Fruit fly (Drosophila melanogaster) whole organism, embryonic: ENCODE data around the gene CG32099.

Experiments used
- Aef1 ChIP-seq: fragments of 200-800 bp; sonication (Bioruptor generic); IDR thresholded peaks from 3 replicates; pipeline ENCODE4 v1.3.6; 2022; ENCODE audit warnings: missing biosample characterization, missing genetic modification characterization
- Antp ChIP-seq: fragments of 200-800 bp; sonication (Bioruptor generic); optimal IDR thresholded peaks from 3 replicates; lab custom pipeline; 2016; ENCODE audit warnings: missing biosample characterization, missing genetic modification characterization
- Awh ChIP-seq: fragments of 200-800 bp; sonication (Bioruptor generic); IDR thresholded peaks from 2 replicates; pipeline ENCODE4, ENCODE4 v1.3.6; 2022; ENCODE audit warnings: missing biosample characterization, missing genetic modification characterization
- CG1024 ChIP-seq: fragments of 200-800 bp; sonication (Bioruptor generic); IDR thresholded peaks from 2 replicates; pipeline ENCODE4 v1.3.6; 2022; ENCODE audit warnings: missing biosample characterization, missing genetic modification characterization
- CG10267 ChIP-seq: fragments of 200-800 bp; sonication (Bioruptor generic); optimal IDR thresholded peaks from 2 replicates; lab custom pipeline; 2018; ENCODE audit warnings: missing biosample characterization, mild to moderate bottlenecking, missing genetic modification characterization, moderate library complexity
- CG12391 ChIP-seq: fragments of 200-800 bp; sonication (Bioruptor generic); optimal IDR thresholded peaks from 3 replicates; lab custom pipeline; 2018; ENCODE audit warnings: missing biosample characterization, mild to moderate bottlenecking, missing genetic modification characterization, moderate library complexity
- CG13775 ChIP-seq: fragments of 200-800 bp; sonication (Bioruptor generic); optimal IDR thresholded peaks from 3 replicates; lab custom pipeline; 2017; ENCODE audit warnings: missing biosample characterization, mild to moderate bottlenecking, missing genetic modification characterization
- CG1603 ChIP-seq: fragments of 200-800 bp; sonication (Bioruptor generic); optimal IDR thresholded peaks from 2 replicates; lab custom pipeline; 2019; ENCODE audit warnings: missing biosample characterization, mild to moderate bottlenecking, missing genetic modification characterization, moderate library complexity
- CG17912 ChIP-seq: fragments of 200-800 bp; sonication (Bioruptor generic); optimal IDR thresholded peaks from 2 replicates; lab custom pipeline; 2018; ENCODE audit warnings: missing biosample characterization, mild to moderate bottlenecking, missing genetic modification characterization
- CG18011 ChIP-seq: fragments of 200-800 bp; sonication (Bioruptor generic); optimal IDR thresholded peaks from 2 replicates; lab custom pipeline; 2017; ENCODE audit warnings: missing biosample characterization, missing genetic modification characterization, mild to moderate bottlenecking, moderate library complexity, missing genotype
- CG18599 ChIP-seq: fragments of 200-800 bp; sonication (Bioruptor generic); optimal IDR thresholded peaks from 3 replicates; lab custom pipeline; 2017; ENCODE audit warnings: missing biosample characterization, missing genetic modification characterization, mild to moderate bottlenecking, moderate library complexity, missing genetic modification reagents
- CG2116 ChIP-seq: fragments of 200-800 bp; sonication (Bioruptor generic); optimal IDR thresholded peaks from 3 replicates; lab custom pipeline; 2018; ENCODE audit warnings: missing biosample characterization, mild to moderate bottlenecking, missing genetic modification characterization
- CG2199 ChIP-seq: fragments of 200-800 bp; sonication (Bioruptor generic); IDR thresholded peaks from 3 replicates; pipeline ENCODE4 v1.3.6; 2022; ENCODE audit warnings: missing biosample characterization, missing genetic modification characterization
- CG30403 ChIP-seq: fragments of 200-800 bp; sonication (Bioruptor generic); optimal IDR thresholded peaks from 3 replicates; lab custom pipeline; 2016; ENCODE audit warnings: missing biosample characterization, missing genetic modification characterization
- CG31224 ChIP-seq: fragments of 200-800 bp; sonication (Bioruptor generic); IDR thresholded peaks from 2 replicates; pipeline ENCODE4 v1.3.6; 2022; ENCODE audit warnings: missing biosample characterization, missing genetic modification characterization
- CG32772 ChIP-seq: fragments of 200-800 bp; sonication (Bioruptor generic); IDR thresholded peaks from 2 replicates; pipeline ENCODE4 v1.3.6; 2022; ENCODE audit warnings: missing biosample characterization, missing genetic modification characterization
- CG34422 ChIP-seq: fragments of 200-800 bp; sonication (Bioruptor generic); IDR thresholded peaks from 3 replicates; pipeline ENCODE4 v1.3.6; 2022; ENCODE audit warnings: missing biosample characterization, missing genetic modification characterization
- CG7271 ChIP-seq: fragments of 200-800 bp; sonication (Bioruptor generic); optimal IDR thresholded peaks from 2 replicates; lab custom pipeline; 2018; ENCODE audit warnings: missing biosample characterization, mild to moderate bottlenecking, missing genetic modification characterization, moderate library complexity
- CG7556 ChIP-seq: fragments of 200-800 bp; sonication (Bioruptor generic); optimal IDR thresholded peaks from 2 replicates; lab custom pipeline; 2017; ENCODE audit warnings: missing biosample characterization, mild to moderate bottlenecking, missing genetic modification characterization
- CG8281 ChIP-seq: fragments of 200-800 bp; sonication (Bioruptor generic); optimal IDR thresholded peaks from 2 replicates; lab custom pipeline; 2018; ENCODE audit warnings: missing biosample characterization, mild to moderate bottlenecking, missing genetic modification characterization, moderate library complexity
- CG8359 ChIP-seq: fragments of 200-800 bp; sonication (Bioruptor generic); optimal IDR thresholded peaks from 2 replicates; lab custom pipeline; 2017; ENCODE audit warnings: missing biosample characterization, mild to moderate bottlenecking, missing genetic modification characterization, borderline replicate concordance
- CG8388 ChIP-seq: fragments of 200-800 bp; sonication (Bioruptor generic); optimal IDR thresholded peaks from 2 replicates; lab custom pipeline; 2019; ENCODE audit warnings: missing biosample characterization, mild to moderate bottlenecking, missing genetic modification characterization, moderate library complexity
- CG9876 ChIP-seq: fragments of 200-800 bp; sonication (Bioruptor generic); optimal IDR thresholded peaks from 2 replicates; lab custom pipeline; 2016; ENCODE audit warnings: missing biosample characterization, missing genetic modification characterization
- CrebB ChIP-seq: fragments of 200-800 bp; sonication (Bioruptor generic); optimal IDR thresholded peaks from 3 replicates; lab custom pipeline; 2018; ENCODE audit warnings: missing biosample characterization, mild to moderate bottlenecking, missing genetic modification characterization
- Deaf1 ChIP-seq: fragments of 200-800 bp; optimal IDR thresholded peaks from 3 replicates; lab custom pipeline; 2019; ENCODE audit warnings: missing biosample characterization, mild to moderate bottlenecking, missing genetic modification characterization, moderate library complexity
- Dref ChIP-seq: fragments of 200-800 bp; sonication (Bioruptor generic); IDR thresholded peaks from 2 replicates; pipeline ENCODE4 v1.3.6; 2022; ENCODE audit warnings: missing biosample characterization, missing genetic modification characterization
- GATAe ChIP-seq: fragments of 200-800 bp; sonication (Bioruptor generic); conservative IDR thresholded peaks from 2 replicates; pipeline ENCODE4 v1.3.6; 2022; ENCODE audit warnings: missing biosample characterization, missing genetic modification characterization
- H15 ChIP-seq: fragments of 200-800 bp; sonication (Bioruptor generic); IDR thresholded peaks from 3 replicates; pipeline ENCODE4 v1.3.6; 2022; ENCODE audit warnings: missing biosample characterization, missing genetic modification characterization
- HHEX ChIP-seq: fragments of 200-800 bp; sonication (Bioruptor generic); optimal IDR thresholded peaks from 3 replicates; lab custom pipeline; 2017; ENCODE audit warnings: missing biosample characterization, mild to moderate bottlenecking, missing genetic modification characterization, missing genetic modification reagents
- Hr3 ChIP-seq: fragments of 200-800 bp; sonication (Bioruptor generic); optimal IDR thresholded peaks from 3 replicates; lab custom pipeline; 2016; ENCODE audit warnings: missing biosample characterization, missing genetic modification characterization
- Jarid2 ChIP-seq: fragments of 200-800 bp; sonication (Bioruptor generic); optimal IDR thresholded peaks from 3 replicates; lab custom pipeline; 2017; ENCODE audit warnings: mild to moderate bottlenecking, missing biosample characterization, missing genetic modification reagents, missing genetic modification characterization
- Opbp ChIP-seq: fragments of 200-800 bp; sonication (Bioruptor generic); IDR thresholded peaks from 3 replicates; pipeline ENCODE4 v1.3.6; 2022; ENCODE audit warnings: missing biosample characterization, missing genetic modification characterization; ENCODE audit not compliant: partially characterized antibody
- Sox102F ChIP-seq: fragments of 200-800 bp; sonication (Bioruptor generic); optimal IDR thresholded peaks from 2 replicates; lab custom pipeline; 2018; ENCODE audit warnings: missing biosample characterization, mild to moderate bottlenecking, missing genetic modification characterization, moderate library complexity
- YL-1 ChIP-seq: fragments of 200-800 bp; sonication (Bioruptor generic); optimal IDR thresholded peaks from 3 replicates; lab custom pipeline; 2017; ENCODE audit warnings: missing biosample characterization, mild to moderate bottlenecking, missing genetic modification characterization
- amos ChIP-seq: fragments of 200-800 bp; sonication (Bioruptor generic); IDR thresholded peaks from 2 replicates; pipeline ENCODE4 v1.3.6; 2022; ENCODE audit warnings: missing biosample characterization, missing genetic modification characterization; ENCODE audit not compliant: partially characterized antibody
- crp ChIP-seq, 2 experiments: fragments of 200-800 bp; sonication (Bioruptor generic); optimal IDR thresholded peaks; 2 replicates in 1 of 2; 3 replicates in 1 of 2; lab custom pipeline; 2017; ENCODE audit warnings: missing biosample characterization in 2 of 2, missing genetic modification characterization in 2 of 2, mild to moderate bottlenecking in 1 of 2, moderate library complexity in 1 of 2
- da ChIP-seq: fragments of 200-800 bp; sonication (Bioruptor generic); optimal IDR thresholded peaks from 2 replicates; lab custom pipeline; 2016; ENCODE audit warnings: missing biosample characterization, missing genetic modification characterization
- grau ChIP-seq: fragments of 200-800 bp; optimal IDR thresholded peaks from 3 replicates; lab custom pipeline; 2019; ENCODE audit warnings: missing biosample characterization, mild to moderate bottlenecking, missing genetic modification characterization, moderate library complexity
- gsb ChIP-seq: fragments of 200-800 bp; sonication (Bioruptor generic); IDR thresholded peaks from 2 replicates; pipeline ENCODE4 v1.3.6; 2022; ENCODE audit warnings: missing biosample characterization, missing genetic modification characterization
- mirr ChIP-seq: fragments of 200-800 bp; sonication (Bioruptor generic); optimal IDR thresholded peaks from 3 replicates; lab custom pipeline; 2018; ENCODE audit warnings: missing biosample characterization, mild to moderate bottlenecking, missing genetic modification characterization
- nau ChIP-seq: fragments of 200-800 bp; sonication (Bioruptor generic); optimal IDR thresholded peaks from 3 replicates; lab custom pipeline; 2017; ENCODE audit warnings: missing biosample characterization, mild to moderate bottlenecking, missing genetic modification characterization, missing genetic modification reagents
- nerfin-2 ChIP-seq: fragments of 200-800 bp; sonication (Bioruptor generic); IDR thresholded peaks from 2 replicates; pipeline ENCODE4 v1.3.6; 2022; ENCODE audit warnings: missing biosample characterization, missing genetic modification characterization; ENCODE audit not compliant: partially characterized antibody
- pb ChIP-seq: fragments of 200-800 bp; sonication (Bioruptor generic); optimal IDR thresholded peaks from 3 replicates; lab custom pipeline; 2016; ENCODE audit warnings: missing biosample characterization, missing genetic modification characterization
- row ChIP-seq: fragments of 200-800 bp; sonication (Bioruptor generic); IDR thresholded peaks from 3 replicates; pipeline ENCODE4 v1.3.6; 2022; ENCODE audit warnings: missing biosample characterization, missing genetic modification characterization
- run ChIP-seq: fragments of 200-800 bp; sonication (Bioruptor generic); optimal IDR thresholded peaks from 3 replicates; lab custom pipeline; 2018; ENCODE audit warnings: missing biosample characterization, mild to moderate bottlenecking, missing genetic modification characterization
- salm ChIP-seq: fragments of 200-800 bp; sonication (Bioruptor generic); optimal IDR thresholded peaks from 2 replicates; lab custom pipeline; 2018; ENCODE audit warnings: missing biosample characterization, mild to moderate bottlenecking, missing genetic modification characterization
- slp2 ChIP-seq: fragments of 200-800 bp; sonication (Bioruptor generic); optimal IDR thresholded peaks from 2 replicates; lab custom pipeline; 2016; ENCODE audit warnings: missing biosample characterization, missing genetic modification characterization
- tin ChIP-seq: fragments of 200-800 bp; sonication (Bioruptor generic); optimal IDR thresholded peaks from 3 replicates; lab custom pipeline; 2016; ENCODE audit warnings: missing biosample characterization, missing genetic modification characterization
- tna ChIP-seq: fragments of 200-800 bp; sonication (Bioruptor generic); IDR thresholded peaks from 2 replicates; pipeline ENCODE4 v1.3.6; 2022; ENCODE audit warnings: missing biosample characterization, missing genetic modification characterization; ENCODE audit not compliant: partially characterized antibody

CG32099 gene

DNA sequence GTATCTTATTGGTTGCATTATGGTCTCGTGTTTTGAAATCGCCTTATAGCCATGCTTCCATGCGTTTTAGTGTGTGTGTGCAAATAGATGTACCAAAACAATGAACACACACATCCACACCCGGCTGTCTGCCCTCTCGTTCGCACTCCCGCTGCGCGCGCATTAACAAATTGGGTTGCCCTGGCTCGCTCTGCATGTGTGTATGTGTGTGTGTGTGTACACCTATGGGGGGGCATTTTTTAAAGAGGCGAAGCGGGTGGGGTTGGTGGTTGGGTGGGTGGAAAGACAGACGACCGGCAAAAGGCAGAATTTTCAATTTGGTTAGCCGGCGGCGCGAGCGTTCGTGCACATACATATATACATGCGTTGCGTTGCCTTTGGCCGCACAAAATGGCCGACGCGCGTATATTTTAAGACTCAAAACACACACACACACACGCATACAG lies 24.9 kb upstream of the CG32099 start (continued):
- TF ChIP-seq salm (tag; lab: Kevin White, UChicago) (peak; percentile 43), gsb (GFP tag; lab: Robert Waterston, UW) (no peak), grau (tag; lab: Kevin White, UChicago) (peak; percentile 36), da (GFP tag; lab: Kevin White, UChicago) (no peak), Hr3 (GFP tag; lab: Kevin White, UChicago) (no peak), run (tag; lab: Kevin White, UChicago) (peak; percentile 13), Sox102F (GFP tag; lab: Kevin White, UChicago) (no peak), CG2199 (GFP tag; lab: Robert Waterston, UW) (peak; percentile 80; the same call in 2 of the 3 replicates), CG2116 (GFP tag; lab: Kevin White, UChicago) (no peak), CG10267 (tag; lab: Kevin White, UChicago) (no peak), CG12391 (peak; percentile 14), nerfin-2 (GFP tag; lab: Robert Waterston, UW) (no peak), Opbp (peak; percentile 57; the same call in 2 of the 3 replicates), CrebB (tag; lab: Kevin White, UChicago) (peak; percentile 51), GATAe (GFP tag; lab: Robert Waterston, UW) (no peak), YL-1 (GFP tag; lab: Kevin White, UChicago) (peak; percentile 89), tin (no peak), CG1603 (tag; lab: Kevin White, UChicago) (peak; percentile 17), tna (GFP tag; lab: Robert Waterston, UW) (peak; percentile 16; the same call in 1 of the 2 replicates), pb (GFP tag; lab: Kevin White, UChicago) (no peak)
- TF ChIP-seq, all 482 proteins: peak for 141

DNA sequence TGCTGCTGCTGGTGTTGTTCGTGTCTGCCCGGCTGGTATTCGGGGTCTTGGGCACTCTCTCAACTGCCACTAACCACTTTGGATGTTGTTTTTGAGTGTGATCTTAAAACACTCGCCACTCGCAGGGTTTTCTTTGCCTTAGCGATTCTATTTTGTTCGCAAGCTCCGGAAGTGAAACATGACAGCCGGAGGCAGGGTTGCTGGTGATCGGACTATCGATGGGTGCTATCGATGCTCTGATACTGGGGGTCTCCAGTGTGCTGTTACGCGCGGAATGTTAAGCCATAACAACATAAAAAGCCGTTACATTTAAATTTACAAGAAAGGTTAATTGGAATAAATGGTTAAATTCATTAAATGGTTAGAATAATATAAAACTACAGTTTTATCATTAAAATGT lies 24.1 kb upstream of the CG32099 start, which contains the start of gene yps:
Gene yps (minus strand): TSS at position 176 of the 400 bp plus-strand sequence.
- no peak for TF ChIP-seq nau (GFP tag; lab: Kevin White, UChicago)
- TF ChIP-seq Deaf1 = peak; percentile 69
- TF ChIP-seq slp2 = peak; percentile 93
- TF ChIP-seq CG34422 (GFP tag; lab: Robert Waterston, UW) = peak; percentile 88
- TF ChIP-seq CG9876 (GFP tag; lab: Kevin White, UChicago) = peak; percentile 92
- peak; percentile 96 for TF ChIP-seq CG18599
- peak; percentile 98 for TF ChIP-seq CG7271 (tag; lab: Kevin White, UChicago)
- peak; percentile 94 for TF ChIP-seq Dref (GFP tag; lab: Robert Waterston, UW)
- TF ChIP-seq crp (GFP tag; optimal IDR thresholded peaks at IDR 0.05; lab: Kevin White, UChicago) = peak in 1 of 2 experiments; percentile 66
- TF ChIP-seq CG32772 (GFP tag; lab: Robert Waterston, UW) = peak; percentile 77
- TF ChIP-seq CG30403 (GFP tag; lab: Kevin White, UChicago) = peak; percentile 88
- TF ChIP-seq Jarid2 (GFP tag; lab: Kevin White, UChicago) = peak; percentile 85
- peak; percentile 78 for TF ChIP-seq CG31224 (GFP tag; lab: Robert Waterston, UW)
- TF ChIP-seq CG18011 = peak; percentile 89
- peak; percentile 90 for TF ChIP-seq CG1024 (GFP tag; lab: Robert Waterston, UW)
- TF ChIP-seq CG8388 (GFP tag; lab: Kevin White, UChicago) = peak; percentile 90
- TF ChIP-seq CG8359 (GFP tag; lab: Kevin White, UChicago) = peak; percentile 83
- peak; percentile 65 for TF ChIP-seq Aef1 (GFP tag; lab: Robert Waterston, UW)
- TF ChIP-seq CG17912 (GFP tag; lab: Kevin White, UChicago) = peak; percentile 99
- peak; percentile 74 for TF ChIP-seq gsb (GFP tag; lab: Robert Waterston, UW)
- TF ChIP-seq CG7556 (GFP tag; lab: Kevin White, UChicago) = peak; percentile 83
- TF ChIP-seq CG13775 (GFP tag; lab: Kevin White, UChicago) = peak; percentile 97
- TF ChIP-seq Awh (GFP tag; lab: Robert Waterston, UW) = peak; percentile 92
- TF ChIP-seq H15 (GFP tag; lab: Robert Waterston, UW) = peak; percentile 89
- TF ChIP-seq amos = peak; percentile 89
- peak; percentile 99 for TF ChIP-seq mirr (GFP tag; lab: Kevin White, UChicago)
- TF ChIP-seq Antp (GFP tag; lab: Kevin White, UChicago) = peak; percentile 86
- peak; percentile 68 for TF ChIP-seq CG8281 (tag; lab: Kevin White, UChicago)
- TF ChIP-seq row = peak; percentile 52; the same call in 2 of the 3 replicates
- TF ChIP-seq HHEX (GFP tag; lab: Kevin White, UChicago) = peak; percentile 97
